Worm (Caenorhabditis elegans): ENCODE data around the gene ucr-2.3.

- TF ChIP-seq him-1 (tag; optimal IDR thresholded peaks at IDR 0.05) (no peak), W03F9.2 (tag; optimal IDR thresholded peaks at IDR 0.05) (no peak), dao-5 (tag; optimal IDR thresholded peaks at IDR 0.05) (no peak)
Measured at ce11 chrIII:873432-873831, 6.2 kb upstream of the ucr-2.3 start, which contains the start of gene clc-19.

Measured in whole organism, L4/young adult.